Fruit fly (Drosophila melanogaster): ENCODE data around the gene CG8838.

CG8838 gene

dm6 chr2L:3369083-3369653 lies 11.7 kb downstream of the CG8838 start (continued):
- TF ChIP-seq fu2 (GFP tag; optimal IDR thresholded peaks at IDR 0.05) = no peak
- no peak for TF ChIP-seq Aef1 (GFP tag; IDR thresholded peaks at IDR 0.05)
- no peak for TF ChIP-seq CG11560 (tag; IDR thresholded peaks at IDR 0.05)
- TF ChIP-seq gfzf (GFP tag; optimal IDR thresholded peaks at IDR 0.05) = no peak
- TF ChIP-seq hbn (GFP tag; IDR thresholded peaks at IDR 0.05; ENCODE audit: partially characterized antibody) = no peak
- no peak for TF ChIP-seq chm (GFP tag; IDR thresholded peaks at IDR 0.05)
- no peak for TF ChIP-seq dmrt11E (tag; optimal IDR thresholded peaks at IDR 0.05)
- no peak for TF ChIP-seq CG12744 (GFP tag; optimal IDR thresholded peaks at IDR 0.05)
- TF ChIP-seq kni (GFP tag; optimal IDR thresholded peaks at IDR 0.05) = no peak
- TF ChIP-seq CG17829 (tag; optimal IDR thresholded peaks at IDR 0.05) = no peak
- no peak for TF ChIP-seq eve (GFP tag; optimal IDR thresholded peaks at IDR 0.05)
- peak; percentile 4 for TF ChIP-seq Fer1 (GFP tag; optimal IDR thresholded peaks at IDR 0.05)
- no peak for TF ChIP-seq pan (optimal IDR thresholded peaks at IDR 0.05)
- TF ChIP-seq pan (GFP tag; optimal IDR thresholded peaks at IDR 0.05 in 1 of 2, IDR thresholded peaks at IDR 0.05 in 1 of 2) = no peak
- no peak for TF ChIP-seq CG12942 (GFP tag; optimal IDR thresholded peaks at IDR 0.05)
- TF ChIP-seq Opbp (GFP tag; IDR thresholded peaks at IDR 0.05; ENCODE audit: partially characterized antibody) = no peak
- TF ChIP-seq jing (GFP tag; optimal IDR thresholded peaks at IDR 0.05) = no peak
- no peak for TF ChIP-seq CG7928 (GFP tag; optimal IDR thresholded peaks at IDR 0.05)
- TF ChIP-seq CG8944 (GFP tag; optimal IDR thresholded peaks at IDR 0.05) = no peak

DNA sequence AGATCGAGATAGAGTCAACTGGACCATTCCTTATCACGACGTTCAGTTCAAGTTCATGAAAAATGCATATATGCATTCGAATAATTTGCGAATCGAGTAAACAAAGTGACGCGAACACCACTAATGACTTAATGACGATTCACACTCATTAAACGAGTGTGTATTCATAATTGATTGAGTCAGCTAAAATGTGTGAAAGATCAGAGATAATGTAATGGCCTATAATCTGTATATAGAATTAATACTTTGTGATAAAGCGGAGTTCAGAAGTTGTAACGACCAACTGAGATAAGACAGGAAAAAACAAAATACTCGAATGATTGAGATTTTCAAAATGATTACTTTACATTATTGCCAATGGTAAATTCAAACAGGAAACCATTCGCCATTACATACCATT lies 12.4 kb downstream of the CG8838 start:
- TF ChIP-seq Dref (GFP tag; IDR thresholded peaks at IDR 0.05) (no peak), C15 (GFP tag; IDR thresholded peaks at IDR 0.05) (no peak), br (optimal IDR thresholded peaks at IDR 0.05) (no peak), CG7928 (GFP tag; optimal IDR thresholded peaks at IDR 0.05) (no peak), trh (GFP tag; optimal IDR thresholded peaks at IDR 0.05) (no peak), lola (GFP tag; optimal IDR thresholded peaks at IDR 0.05) (no peak)

DNA sequence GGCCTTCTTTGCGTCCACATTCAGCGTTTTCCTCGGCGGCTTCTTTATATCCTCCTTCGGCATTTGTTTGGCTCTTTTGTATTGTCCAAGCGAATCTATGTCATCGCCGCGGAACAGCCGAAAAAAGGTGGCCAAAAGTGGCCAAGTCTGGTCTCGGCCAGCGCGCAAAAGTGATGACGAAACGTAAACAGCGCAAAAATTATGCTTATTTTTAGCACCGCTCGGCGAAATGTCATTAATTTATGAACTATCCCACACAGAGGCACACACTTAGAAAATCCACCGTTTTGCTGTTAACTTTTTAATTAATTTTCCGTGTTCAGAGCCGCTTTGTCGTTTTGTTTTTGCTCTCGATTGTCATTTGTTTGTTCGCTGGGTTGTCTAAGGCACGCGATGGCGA lies 13.5 kb downstream of the CG8838 start:
- TF ChIP-seq mirr (GFP tag; optimal IDR thresholded peaks at IDR 0.05) (peak; percentile 25), Med (GFP tag) (peak; percentile 8), CG3407 (GFP tag; optimal IDR thresholded peaks at IDR 0.05) (no peak), bab2 (GFP tag; optimal IDR thresholded peaks at IDR 0.05) (no peak), CG1233 (GFP tag; optimal IDR thresholded peaks at IDR 0.05) (no peak), CG4854 (GFP tag; optimal IDR thresholded peaks at IDR 0.05) (no peak)

DNA sequence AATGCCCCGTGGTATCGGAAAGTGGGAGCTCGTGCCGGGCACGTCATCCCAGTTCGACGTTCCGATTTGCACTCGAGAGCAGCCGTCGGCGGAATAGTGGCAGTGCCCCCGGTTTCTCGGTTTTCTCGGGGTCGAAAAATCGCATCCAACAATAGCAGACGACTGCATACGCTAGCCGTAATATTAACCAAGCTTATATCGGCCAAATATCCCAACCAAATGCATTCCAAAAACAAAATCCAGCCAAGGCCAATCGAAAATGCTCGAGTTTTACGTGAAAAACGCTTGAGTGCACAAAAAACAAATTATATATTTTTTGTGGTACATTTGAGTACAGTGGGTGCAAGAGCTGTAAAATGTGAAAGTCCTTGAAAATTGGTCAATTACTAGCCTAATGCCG lies 13.9 kb downstream of the CG8838 start:
- TF ChIP-seq CG8089 (GFP tag; optimal IDR thresholded peaks at IDR 0.05) (no peak), CG42726 (GFP tag; IDR thresholded peaks at IDR 0.05; ENCODE audit: partially characterized antibody) (no peak), Trl (optimal IDR thresholded peaks at IDR 0.05) (no peak), Trl (GFP tag; optimal IDR thresholded peaks at IDR 0.05) (no peak), CHES-1-like (GFP tag; optimal IDR thresholded peaks at IDR 0.05) (no peak), Drgx (GFP tag; IDR thresholded peaks at IDR 0.05) (peak; percentile 58), Hmx (GFP tag; optimal IDR thresholded peaks at IDR 0.05) (no peak), grau (tag; optimal IDR thresholded peaks at IDR 0.05) (no peak), cato (GFP tag; optimal IDR thresholded peaks at IDR 0.05; ENCODE audit: borderline replicate concordance) (no peak), en (GFP tag; optimal IDR thresholded peaks at IDR 0.05) (no peak), Ets65A (GFP tag) (peak; percentile 92), D19A (tag; optimal IDR thresholded peaks at IDR 0.05) (peak; percentile 61), run (tag; optimal IDR thresholded peaks at IDR 0.05) (no peak), jigr1 (GFP tag; IDR thresholded peaks at IDR 0.05) (no peak), dm (GFP tag; optimal IDR thresholded peaks at IDR 0.05) (no peak), CG16863 (GFP tag; optimal IDR thresholded peaks at IDR 0.05) (no peak), trem (tag; optimal IDR thresholded peaks at IDR 0.05) (no peak), slbo (GFP tag; IDR thresholded peaks at IDR 0.05) (0 out of 2 replicates have a peak, but pooled peaks have one; percentile 30), HLH54F (GFP tag; optimal IDR thresholded peaks at IDR 0.05) (no peak), jing (GFP tag; optimal IDR thresholded peaks at IDR 0.05) (no peak), wdn (GFP tag; IDR thresholded peaks at IDR 0.05) (no peak)

Data from whole organism, embryonic.